Fruit fly (Drosophila melanogaster) whole organism, embryonic: ENCODE measurements around the gene Srpk79D.

Source experiments
- Bgb ChIP-seq: fragments of 200-800 bp; sonication (Bioruptor generic); IDR thresholded peaks from 2 replicates; pipeline ENCODE4 v1.3.6; 2022; ENCODE audit warnings: missing biosample characterization, missing genetic modification characterization; ENCODE audit not compliant: partially characterized antibody
- CG11085 ChIP-seq: fragments of 200-800 bp; sonication (Bioruptor generic); IDR thresholded peaks from 2 replicates; pipeline ENCODE4 v1.3.6; 2022; ENCODE audit warnings: missing biosample characterization, missing genetic modification characterization
- CG11398 ChIP-seq: fragments of 200-800 bp; sonication (Bioruptor generic); optimal IDR thresholded peaks from 2 replicates; lab custom pipeline; 2016; ENCODE audit warnings: missing biosample characterization, missing genetic modification characterization
- CG11723 ChIP-seq: fragments of 200-800 bp; sonication (Bioruptor generic); optimal IDR thresholded peaks from 2 replicates; lab custom pipeline; 2017; ENCODE audit warnings: missing biosample characterization, mild to moderate bottlenecking, missing genetic modification characterization
- CG12104 ChIP-seq: fragments of 200-800 bp; sonication (Bioruptor generic); optimal IDR thresholded peaks from 3 replicates; lab custom pipeline; 2016; ENCODE audit warnings: missing biosample characterization, missing genetic modification characterization
- CG15073 ChIP-seq: fragments of 200-800 bp; sonication (Bioruptor generic); optimal IDR thresholded peaks from 2 replicates; lab custom pipeline; 2016; ENCODE audit warnings: missing biosample characterization, missing genetic modification characterization
- CG17359 ChIP-seq: fragments of 200-800 bp; sonication (Bioruptor generic); optimal IDR thresholded peaks from 3 replicates; lab custom pipeline; 2018; ENCODE audit warnings: missing biosample characterization, mild to moderate bottlenecking, missing genetic modification characterization, moderate library complexity
- CG17568 ChIP-seq: fragments of 200-800 bp; sonication (Bioruptor generic); optimal IDR thresholded peaks from 2 replicates; lab custom pipeline; 2018; ENCODE audit warnings: missing biosample characterization, mild to moderate bottlenecking, missing genetic modification characterization, moderate library complexity
- CG17802 ChIP-seq: fragments of 200-800 bp; sonication (Bioruptor generic); optimal IDR thresholded peaks from 2 replicates; lab custom pipeline; 2018; ENCODE audit warnings: missing biosample characterization, mild to moderate bottlenecking, missing genetic modification characterization, moderate library complexity
- CG18476 ChIP-seq: fragments of 200-800 bp; sonication (Bioruptor generic); optimal IDR thresholded peaks from 2 replicates; lab custom pipeline; 2016; ENCODE audit warnings: missing biosample characterization, mild to moderate bottlenecking, missing genetic modification characterization
- CG18599 ChIP-seq: fragments of 200-800 bp; sonication (Bioruptor generic); optimal IDR thresholded peaks from 3 replicates; lab custom pipeline; 2017; ENCODE audit warnings: missing biosample characterization, missing genetic modification characterization, mild to moderate bottlenecking, moderate library complexity, missing genetic modification reagents
- CG2120 ChIP-seq: fragments of 200-800 bp; sonication (Bioruptor generic); optimal IDR thresholded peaks from 3 replicates; lab custom pipeline; 2016; ENCODE audit warnings: missing biosample characterization, missing genetic modification characterization
- CG2889 ChIP-seq: fragments of 200-800 bp; sonication (Bioruptor generic); IDR thresholded peaks from 3 replicates; pipeline ENCODE4 v1.3.6; 2022; ENCODE audit warnings: missing biosample characterization, missing genetic modification characterization
- CG4730 ChIP-seq: fragments of 200-800 bp; sonication (Bioruptor generic); IDR thresholded peaks from 2 replicates; pipeline ENCODE4 v1.3.6; 2022; ENCODE audit warnings: missing biosample characterization, missing genetic modification characterization
- CG7271 ChIP-seq: fragments of 200-800 bp; sonication (Bioruptor generic); optimal IDR thresholded peaks from 2 replicates; lab custom pipeline; 2018; ENCODE audit warnings: missing biosample characterization, mild to moderate bottlenecking, missing genetic modification characterization, moderate library complexity
- CG7839 ChIP-seq: fragments of 200-800 bp; sonication (Bioruptor generic); optimal IDR thresholded peaks from 3 replicates; lab custom pipeline; 2018; ENCODE audit warnings: missing biosample characterization, mild to moderate bottlenecking, missing genetic modification characterization, moderate library complexity
- CG8290 ChIP-seq, 3 experiments: fragments of 200-800 bp; sonication (Bioruptor generic); optimal IDR thresholded peaks; 2 replicates each; lab custom pipeline; 2016 to 2019; ENCODE audit warnings: missing biosample characterization in 3 of 3, missing genetic modification characterization in 3 of 3, mild to moderate bottlenecking in 2 of 3, moderate library complexity in 1 of 3
- CG8924 ChIP-seq: fragments of 200-800 bp; optimal IDR thresholded peaks from 3 replicates; lab custom pipeline; 2019; ENCODE audit warnings: missing biosample characterization, mild to moderate bottlenecking, missing genetic modification characterization, moderate library complexity
- CG9727 ChIP-seq: fragments of 200-800 bp; sonication (Bioruptor generic); optimal IDR thresholded peaks from 3 replicates; lab custom pipeline; 2017; ENCODE audit warnings: missing biosample characterization, mild to moderate bottlenecking, missing genetic modification characterization
- CkIIα-i1 ChIP-seq: fragments of 200-800 bp; sonication (Bioruptor generic); IDR thresholded peaks from 2 replicates; pipeline ENCODE4 v1.3.6; 2022; ENCODE audit warnings: missing biosample characterization, missing genetic modification characterization
- D ChIP-seq, 2 experiments: fragments of 200-800 bp in 1 of 2; fragments of >200 bp in 1 of 2; sonication (Bioruptor generic) in 1 of 2; optimal IDR thresholded peaks; 2 replicates in 1 of 2; 3 replicates in 1 of 2; lab custom pipeline; 2017; ENCODE audit warnings: mild to moderate bottlenecking in 1 of 2, missing biosample characterization in 1 of 2, missing genetic modification characterization in 1 of 2, missing genetic modification reagents in 1 of 2
- HHEX ChIP-seq: fragments of 200-800 bp; sonication (Bioruptor generic); optimal IDR thresholded peaks from 3 replicates; lab custom pipeline; 2017; ENCODE audit warnings: missing biosample characterization, mild to moderate bottlenecking, missing genetic modification characterization, missing genetic modification reagents
- Jarid2 ChIP-seq: fragments of 200-800 bp; sonication (Bioruptor generic); optimal IDR thresholded peaks from 3 replicates; lab custom pipeline; 2017; ENCODE audit warnings: mild to moderate bottlenecking, missing biosample characterization, missing genetic modification reagents, missing genetic modification characterization
- MESR4 ChIP-seq: fragments of 200-800 bp; sonication (Bioruptor generic); optimal IDR thresholded peaks from 2 replicates; lab custom pipeline; 2018; ENCODE audit warnings: missing biosample characterization, mild to moderate bottlenecking, missing genetic modification characterization, moderate library complexity
- Mad ChIP-seq: fragments of 200-800 bp; sonication (Bioruptor generic); optimal IDR thresholded peaks from 2 replicates; lab custom pipeline; 2016; ENCODE audit warnings: missing biosample characterization, missing genetic modification characterization
- Mes4 ChIP-seq: fragments of 200-800 bp; sonication (Bioruptor generic); optimal IDR thresholded peaks from 2 replicates; lab custom pipeline; 2016; ENCODE audit warnings: missing biosample characterization, missing genetic modification characterization
- NFAT ChIP-seq: fragments of 200-800 bp; sonication (Bioruptor generic); IDR thresholded peaks from 2 replicates; pipeline ENCODE4 v1.3.6; 2022; ENCODE audit warnings: missing biosample characterization, missing genetic modification characterization
- Neu2 ChIP-seq: fragments of 200-800 bp; sonication (Bioruptor generic); optimal IDR thresholded peaks from 3 replicates; lab custom pipeline; 2016; ENCODE audit warnings: missing biosample characterization, missing genetic modification characterization, borderline replicate concordance
- Nf-YC ChIP-seq: fragments of 200-800 bp; optimal IDR thresholded peaks from 3 replicates; lab custom pipeline; 2019; ENCODE audit warnings: missing biosample characterization, mild to moderate bottlenecking, missing genetic modification characterization, moderate library complexity
- Rx ChIP-seq: fragments of 200-800 bp; sonication (Bioruptor generic); IDR thresholded peaks from 2 replicates; pipeline ENCODE4 v1.3.6; 2022; ENCODE audit warnings: missing biosample characterization, missing genetic modification characterization
- Spps ChIP-seq: fragments of 200-800 bp; sonication (Bioruptor generic); optimal IDR thresholded peaks from 2 replicates; lab custom pipeline; 2018; ENCODE audit warnings: missing biosample characterization, mild to moderate bottlenecking, missing genetic modification characterization
- Tbp ChIP-seq: fragments of >200 bp; optimal IDR thresholded peaks from 2 replicates; lab custom pipeline; 2018; ENCODE audit warnings: missing biosample characterization, missing genetic modification characterization
- cad ChIP-seq: fragments of >200 bp; optimal IDR thresholded peaks from 2 replicates; lab custom pipeline; 2017; ENCODE audit warnings: missing biosample characterization, missing genetic modification characterization
- cato ChIP-seq: fragments of 200-800 bp; sonication (Bioruptor generic); optimal IDR thresholded peaks from 2 replicates; lab custom pipeline; 2016; ENCODE audit warnings: missing biosample characterization, missing genetic modification characterization, borderline replicate concordance
- chinmo ChIP-seq: fragments of 200-800 bp; sonication (Bioruptor generic); IDR thresholded peaks from 4 replicates; pipeline ENCODE4 v1.3.6; 2022; ENCODE audit warnings: missing biosample characterization, missing genetic modification characterization; ENCODE audit not compliant: partially characterized antibody
- crc ChIP-seq: fragments of 200-800 bp; sonication (Bioruptor generic); optimal IDR thresholded peaks from 2 replicates; lab custom pipeline; 2016; ENCODE audit warnings: missing biosample characterization, missing genetic modification characterization
- dati ChIP-seq: fragments of 200-800 bp; sonication (Bioruptor generic); IDR thresholded peaks from 2 replicates; pipeline ENCODE4 v1.3.6; 2022; ENCODE audit warnings: missing biosample characterization, missing genetic modification characterization
- dimm ChIP-seq: fragments of 200-800 bp; sonication (Bioruptor generic); IDR thresholded peaks from 2 replicates; pipeline ENCODE4 v1.3.6; 2022; ENCODE audit warnings: missing biosample characterization, missing genetic modification characterization
- esg ChIP-seq: fragments of 200-800 bp; sonication (Bioruptor generic); conservative IDR thresholded peaks from 2 replicates; pipeline ENCODE4 v1.3.6; 2022; ENCODE audit warnings: missing biosample characterization, missing genetic modification characterization
- gsb-n ChIP-seq: fragments of 200-800 bp; sonication (Bioruptor generic); optimal IDR thresholded peaks from 3 replicates; lab custom pipeline; 2018; ENCODE audit warnings: missing biosample characterization, mild to moderate bottlenecking, missing genetic modification characterization
- hbn ChIP-seq: fragments of 200-800 bp; sonication (Bioruptor generic); IDR thresholded peaks from 2 replicates; pipeline ENCODE4 v1.3.6; 2022; ENCODE audit warnings: missing biosample characterization, missing genetic modification characterization; ENCODE audit not compliant: partially characterized antibody
- lbe ChIP-seq: fragments of 200-800 bp; sonication (Bioruptor generic); optimal IDR thresholded peaks from 2 replicates; lab custom pipeline; 2016; ENCODE audit warnings: missing biosample characterization, mild to moderate bottlenecking, missing genetic modification characterization
- mam ChIP-seq: fragments of 200-800 bp; sonication (Bioruptor generic); optimal IDR thresholded peaks from 3 replicates; lab custom pipeline; 2016; ENCODE audit warnings: missing biosample characterization, missing genetic modification characterization
- pb ChIP-seq: fragments of 200-800 bp; sonication (Bioruptor generic); optimal IDR thresholded peaks from 3 replicates; lab custom pipeline; 2016; ENCODE audit warnings: missing biosample characterization, missing genetic modification characterization
- pnt ChIP-seq: fragments of 200-800 bp; sonication (Bioruptor generic); optimal IDR thresholded peaks from 3 replicates; lab custom pipeline; 2016; ENCODE audit warnings: missing biosample characterization, missing genetic modification characterization
- psq ChIP-seq: fragments of 200-800 bp; sonication (Bioruptor generic); optimal IDR thresholded peaks from 2 replicates; lab custom pipeline; 2017; ENCODE audit warnings: missing biosample characterization, missing genetic modification characterization
- tap ChIP-seq: fragments of 200-800 bp; optimal IDR thresholded peaks from 3 replicates; lab custom pipeline; 2019; ENCODE audit warnings: missing biosample characterization, mild to moderate bottlenecking, missing genetic modification characterization, moderate library complexity
- usp ChIP-seq: fragments of >200 bp; optimal IDR thresholded peaks from 2 replicates; lab custom pipeline; 2017; ENCODE audit warnings: missing biosample characterization, missing genetic modification characterization

Gene Srpk79D

dm6 chr3L:22287994-22288766, 14.4 kb downstream of the Srpk79D start, which contains the start of the genes Hem and IleRS (continued):
- TF ChIP-seq CG4730 (peak; percentile 85), hbn (GFP tag; lab: Robert Waterston, UW) (peak; percentile 53), CG11398 (GFP tag; lab: Kevin White, UChicago) (peak; percentile 60), dimm (GFP tag; lab: Robert Waterston, UW) (peak; percentile 57), CG15073 (GFP tag; lab: Kevin White, UChicago) (peak; percentile 56), Jarid2 (peak; percentile 57), CG8290 (GFP tag; optimal IDR thresholded peaks at IDR 0.05; lab: Kevin White, UChicago) (peak; percentile 90), CG8290 (tag; optimal IDR thresholded peaks at IDR 0.05; lab: Kevin White, UChicago) (peak in 1 of 2 experiments; percentile 59), Neu2 (GFP tag; lab: Kevin White, UChicago) (no peak), MESR4 (GFP tag; lab: Kevin White, UChicago) (peak; percentile 78), dati (GFP tag; lab: Robert Waterston, UW) (peak; percentile 80; the same call in 1 of the 2 replicates), tap (tag; lab: Kevin White, UChicago) (no peak), pnt (GFP tag; lab: Kevin White, UChicago) (peak; percentile 85), psq (peak; percentile 83), D (optimal IDR thresholded peaks at IDR 0.05; lab: Kevin White, UChicago) (no peak), D (GFP tag; optimal IDR thresholded peaks at IDR 0.05; lab: Kevin White, UChicago) (no peak), lbe (GFP tag; lab: Kevin White, UChicago) (no peak), CG17359 (tag; lab: Kevin White, UChicago) (peak; percentile 94), CG18476 (GFP tag; lab: Kevin White, UChicago) (peak; percentile 80), CG8924 (tag; lab: Kevin White, UChicago) (peak; percentile 95), CG11085 (GFP tag; lab: Robert Waterston, UW) (peak; percentile 85), CkIIα-i1 (GFP tag; lab: Robert Waterston, UW) (peak; percentile 69), Mes4 (GFP tag; lab: Kevin White, UChicago) (peak; percentile 77), CG7839 (tag; lab: Kevin White, UChicago) (peak; percentile 94), CG7271 (tag; lab: Kevin White, UChicago) (peak; percentile 72), mam (GFP tag; lab: Kevin White, UChicago) (peak; percentile 91), Spps (tag; lab: Kevin White, UChicago) (peak; percentile 90), Tbp (GFP tag; lab: Kevin White, UChicago) (no peak), CG11723 (peak; percentile 75), HHEX (GFP tag; lab: Kevin White, UChicago) (peak; percentile 86), CG12104 (peak; percentile 89), Nf-YC (no peak), CG18599 (GFP tag; lab: Kevin White, UChicago) (peak; percentile 91), CG17802 (tag; lab: Kevin White, UChicago) (peak; percentile 73), usp (GFP tag; lab: Kevin White, UChicago) (no peak), pb (GFP tag; lab: Kevin White, UChicago) (peak; percentile 62), esg (peak; percentile 91), cad (GFP tag; lab: Kevin White, UChicago) (no peak), CG2120 (GFP tag; lab: Kevin White, UChicago) (peak; percentile 92), CG2889 (GFP tag; lab: Robert Waterston, UW) (peak; percentile 86), chinmo (GFP tag; lab: Robert Waterston, UW) (peak; percentile 86; the same call in 3 of the 4 replicates), Rx (GFP tag; lab: Robert Waterston, UW) (peak; percentile 77), NFAT (peak; percentile 67), Bgb (GFP tag; lab: Robert Waterston, UW) (peak; percentile 81), CG9727 (peak; percentile 97), crc (GFP tag; lab: Kevin White, UChicago) (peak; percentile 77), cato (peak; percentile 88), gsb-n (tag; lab: Kevin White, UChicago) (no peak), CG17568 (no peak), Mad (peak; percentile 79)
